Worm (Caenorhabditis elegans): ENCODE results near the gene mec-7.

DNA sequence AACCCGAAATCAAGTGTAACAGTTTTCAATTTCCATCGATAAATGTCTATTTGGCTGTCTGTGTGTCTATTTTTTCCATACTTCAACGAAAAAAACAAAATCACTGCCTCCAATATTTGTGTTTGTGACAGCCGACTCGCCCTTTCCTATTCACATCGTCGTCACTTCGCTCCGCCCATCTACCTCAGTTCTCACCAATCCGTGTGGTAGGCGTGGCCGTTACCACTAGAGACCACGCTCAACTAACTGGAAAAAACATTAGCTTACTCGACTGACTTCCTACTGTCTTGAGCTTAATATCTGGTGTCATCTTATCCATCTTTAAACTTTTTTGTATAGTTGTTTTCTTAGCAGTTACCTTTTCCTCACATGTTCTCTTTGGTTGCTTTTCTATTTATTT, 31.1 kb downstream of the mec-7 start:
- TF ChIP-seq ztf-29 (GFP tag; IDR thresholded peaks at IDR 0.05) = no peak
- TF ChIP-seq med-1 (GFP tag; optimal IDR thresholded peaks at IDR 0.05; ENCODE audit: insufficient read depth) = no peak
- TF ChIP-seq flt-1 (GFP tag; IDR thresholded peaks at IDR 0.05) = no peak
